Worm (Caenorhabditis elegans): ENCODE results near the gene T16G1.2.

T16G1.2 gene

DNA sequence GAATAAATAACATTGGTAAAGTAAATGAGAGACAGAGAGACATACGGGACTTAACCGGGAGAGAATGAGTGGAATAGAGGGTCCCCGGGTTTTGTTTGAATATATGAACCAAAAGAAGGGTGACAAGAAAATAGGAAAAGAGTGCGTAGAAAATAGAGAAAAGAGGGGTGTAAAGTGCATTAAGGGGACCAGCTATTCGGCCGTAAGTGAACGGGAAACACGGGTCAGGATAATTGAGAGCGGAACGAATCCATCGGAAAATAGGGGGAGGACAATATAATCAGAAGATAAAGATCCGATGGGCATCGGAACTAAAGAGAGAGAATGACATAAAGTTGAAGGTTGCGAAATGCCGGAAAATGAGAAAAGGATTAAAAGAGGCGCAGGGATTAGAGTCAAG lies 31.9 kb upstream of the T16G1.2 start:
- TF ChIP-seq nhr-120 (GFP tag; IDR thresholded peaks at IDR 0.05) (no peak), akir-1 (GFP tag; optimal IDR thresholded peaks at IDR 0.05) (no peak), T26A5.8 (tag; optimal IDR thresholded peaks at IDR 0.05) (no peak), aptf-2 (GFP tag; conservative IDR thresholded peaks at IDR 0.05) (no peak), sdz-38 (tag; optimal IDR thresholded peaks at IDR 0.05) (no peak), F10E7.11 (tag; optimal IDR thresholded peaks at IDR 0.05) (no peak), cebp-1 (GFP tag; IDR thresholded peaks at IDR 0.05) (0 out of 2 replicates have a peak, but pooled peaks have one; percentile 25), cebp-1 (tag; optimal IDR thresholded peaks at IDR 0.05) (no peak)

DNA sequence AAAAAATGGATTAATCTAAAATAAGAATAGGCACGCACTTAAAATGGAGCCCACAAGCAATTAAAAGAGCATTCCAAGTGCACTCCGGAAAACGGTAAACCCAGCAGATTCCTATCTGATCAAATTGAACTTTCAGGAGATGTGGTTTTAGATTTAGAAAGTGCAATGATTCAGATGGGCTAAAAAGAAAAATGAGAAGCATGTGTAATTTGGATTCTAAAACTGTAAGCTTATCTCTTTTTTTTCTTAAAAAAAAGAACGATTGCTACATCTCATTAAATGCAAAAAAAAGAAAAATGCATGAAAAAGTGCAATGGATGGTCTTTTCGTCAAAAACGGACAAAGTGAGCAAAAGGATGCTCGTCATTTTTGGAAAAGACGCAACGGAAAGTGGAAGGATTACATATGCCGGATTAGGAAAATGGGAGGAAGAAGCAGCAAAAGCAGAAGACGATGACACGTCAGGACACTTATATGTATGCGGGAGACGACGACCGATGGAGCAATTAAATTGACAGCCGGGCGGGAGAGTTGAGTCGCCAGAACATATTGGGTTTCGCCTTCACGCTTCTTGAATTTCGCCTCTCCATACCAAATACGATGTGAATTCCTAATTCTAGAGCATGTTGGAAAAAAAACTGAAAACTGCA lies 30.6 kb upstream of the T16G1.2 start:
- TF ChIP-seq ekl-4 (GFP tag; IDR thresholded peaks at IDR 0.05), result no peak
- no peak for TF ChIP-seq repo-1 (tag; optimal IDR thresholded peaks at IDR 0.05)
- TF ChIP-seq B0019.2 (GFP tag; conservative IDR thresholded peaks at IDR 0.05), result no peak
- no peak for TF ChIP-seq F49E8.2 (tag; optimal IDR thresholded peaks at IDR 0.05; ENCODE audit: insufficient read depth)
- no peak for TF ChIP-seq rpc-1 (optimal IDR thresholded peaks at IDR 0.05)
- no peak for TF ChIP-seq rpc-1 (tag; optimal IDR thresholded peaks at IDR 0.05)
- no peak for TF ChIP-seq nfya-1 (tag; optimal IDR thresholded peaks at IDR 0.05; ENCODE audit: borderline replicate concordance, insufficient read depth)
- no peak for TF ChIP-seq hlh-26 (GFP tag; conservative IDR thresholded peaks at IDR 0.05)
- no peak for TF ChIP-seq snpc-1.3 (tag; optimal IDR thresholded peaks at IDR 0.05; ENCODE audit: insufficient read depth)
- TF ChIP-seq F52B5.7 (tag; optimal IDR thresholded peaks at IDR 0.05), result no peak
- no peak for TF ChIP-seq unc-62 (GFP tag; optimal IDR thresholded peaks at IDR 0.05)
- TF ChIP-seq gei-17 (GFP tag; optimal IDR thresholded peaks at IDR 0.05), result no peak
- TF ChIP-seq mes-4 (tag; optimal IDR thresholded peaks at IDR 0.05), result no peak
- TF ChIP-seq cebp-2 (GFP tag; IDR thresholded peaks at IDR 0.05), result no peak
- TF ChIP-seq efl-1 (GFP tag; optimal IDR thresholded peaks at IDR 0.05), result no peak
- no peak for TF ChIP-seq pbrm-1 (GFP tag; IDR thresholded peaks at IDR 0.05)
- no peak for TF ChIP-seq madf-8 (GFP tag; conservative IDR thresholded peaks at IDR 0.05)
- no peak for TF ChIP-seq F57C9.4 (tag; optimal IDR thresholded peaks at IDR 0.05)
- TF ChIP-seq T07F8.4 (tag; optimal IDR thresholded peaks at IDR 0.05), result no peak
- TF ChIP-seq ama-1 (optimal IDR thresholded peaks at IDR 0.05), result no peak
- no peak for TF ChIP-seq ama-1 (GFP tag; optimal IDR thresholded peaks at IDR 0.05)
- no peak for TF ChIP-seq hmg-20 (GFP tag; IDR thresholded peaks at IDR 0.05)

- TF ChIP-seq pha-4 (tag; optimal IDR thresholded peaks at IDR 0.05) (no peak), B0336.3 (GFP tag; IDR thresholded peaks at IDR 0.05) (no peak), ztf-3 (GFP tag; optimal IDR thresholded peaks at IDR 0.05) (no peak), unc-62 (GFP tag; optimal IDR thresholded peaks at IDR 0.05) (no peak), F57C9.4 (tag; optimal IDR thresholded peaks at IDR 0.05) (no peak), snpc-4 (GFP tag; optimal IDR thresholded peaks at IDR 0.05) (no peak), snpc-4 (tag; optimal IDR thresholded peaks at IDR 0.05) (no peak), C17E4.6 (GFP tag; IDR thresholded peaks at IDR 0.05) (no peak), madf-6 (GFP tag; IDR thresholded peaks at IDR 0.05) (no peak)
Observed at ce11 chrV:12901301-12901700, 28.0 kb upstream of the T16G1.2 start.

- TF ChIP-seq mes-4 (tag; optimal IDR thresholded peaks at IDR 0.05) (no peak), lir-1 (GFP tag; conservative IDR thresholded peaks at IDR 0.05) (no peak), chd-7 (tag; optimal IDR thresholded peaks at IDR 0.05) (no peak), tbp1 (GFP tag; optimal IDR thresholded peaks at IDR 0.05) (no peak), hsf-1 (GFP tag; IDR thresholded peaks at IDR 0.05) (no peak), B0019.2 (GFP tag; conservative IDR thresholded peaks at IDR 0.05) (no peak), nfya-2 (GFP tag; IDR thresholded peaks at IDR 0.05) (no peak), zim-3 (tag; optimal IDR thresholded peaks at IDR 0.05) (no peak), tbx-9 (tag; optimal IDR thresholded peaks at IDR 0.05; ENCODE audit: borderline replicate concordance) (no peak), atf-7 (tag; optimal IDR thresholded peaks at IDR 0.05) (no peak), dpl-1 (GFP tag; optimal IDR thresholded peaks at IDR 0.05) (no peak), xnd-1 (tag; optimal IDR thresholded peaks at IDR 0.05) (no peak), D2030.7 (GFP tag; IDR thresholded peaks at IDR 0.05) (no peak), nhr-120 (GFP tag; IDR thresholded peaks at IDR 0.05) (no peak)
Observed at ce11 chrV:12904054-12904453, 25.2 kb upstream of the T16G1.2 start, which contains the start of gene ttr-27. TSS of gene ttr-27 (minus strand) at chrV:12904098.

Measured in whole organism, young adult.